Worm (Caenorhabditis elegans) whole organism, late embryonic: Measurements from ENCODE around the gene unc-41.

Experiments used
- K09A11.1 ChIP-seq: sonication (generic microtip); optimal IDR thresholded peaks from 2 replicates; lab custom pipeline; 2017; ENCODE audit warnings: antibody characterized with exemption, mild to moderate bottlenecking, missing genetic modification characterization, missing compliant biosample characterization; ENCODE audit not compliant: insufficient read depth
- ama-1 ChIP-seq: fragments of 150-350 bp; optimal IDR thresholded peaks from 2 replicates; lab custom pipeline; 2014
- ceh-2 ChIP-seq: sonication (generic microtip); optimal IDR thresholded peaks from 2 replicates; lab custom pipeline; 2016; ENCODE audit warnings: missing genotype, missing genetic modification characterization, missing compliant biosample characterization
- ceh-30 ChIP-seq: fragments of 150-350 bp; optimal IDR thresholded peaks from 2 replicates; lab custom pipeline; 2014; ENCODE audit warnings: missing biosample characterization, missing genetic modification characterization
- ceh-34 ChIP-seq: sonication (generic microtip); optimal IDR thresholded peaks from 2 replicates; lab custom pipeline; 2016; ENCODE audit warnings: mild to moderate bottlenecking, missing genetic modification characterization, missing compliant biosample characterization
- ceh-45 ChIP-seq: fragments of 200-800 bp; sonication (Bioruptor generic); IDR thresholded peaks from 2 replicates; pipeline ENCODE4 v1.3.6; 2022; ENCODE audit warnings: missing genetic modification reagents, missing genetic modification characterization, missing compliant biosample characterization
- che-1 ChIP-seq: sonication (generic microtip); optimal IDR thresholded peaks from 2 replicates; lab custom pipeline; 2016; ENCODE audit warnings: mild to moderate bottlenecking, missing genetic modification characterization, missing compliant biosample characterization
- elt-2 ChIP-seq: sonication (generic microtip); optimal IDR thresholded peaks from 2 replicates; lab custom pipeline; 2016; ENCODE audit warnings: missing genetic modification reagents, missing genetic modification characterization, missing compliant biosample characterization
- fax-1 ChIP-seq: sonication (generic microtip); optimal IDR thresholded peaks from 2 replicates; lab custom pipeline; 2016; ENCODE audit warnings: missing genotype, missing genetic modification characterization, missing compliant biosample characterization
- fkh-6 ChIP-seq: sonication (generic microtip); optimal IDR thresholded peaks from 2 replicates; lab custom pipeline; 2016; ENCODE audit warnings: missing genetic modification characterization, missing compliant biosample characterization
- gmeb-2 ChIP-seq: sonication (generic microtip); optimal IDR thresholded peaks from 2 replicates; lab custom pipeline; 2016; ENCODE audit warnings: missing genetic modification characterization, inconsistent platforms, missing compliant biosample characterization
- hlh-15 ChIP-seq: sonication (generic microtip); optimal IDR thresholded peaks from 2 replicates; lab custom pipeline; 2016; ENCODE audit warnings: missing genetic modification characterization, missing compliant biosample characterization
- hlh-30 ChIP-seq: sonication (generic microtip); optimal IDR thresholded peaks from 2 replicates; lab custom pipeline; 2017; ENCODE audit warnings: antibody characterized with exemption, missing genetic modification characterization, missing compliant biosample characterization; ENCODE audit not compliant: insufficient read depth
- npax-4 ChIP-seq: sonication (generic microtip); optimal IDR thresholded peaks from 2 replicates; lab custom pipeline; 2016; ENCODE audit warnings: missing genetic modification characterization, missing compliant biosample characterization
- odd-2 ChIP-seq: sonication (generic microtip); optimal IDR thresholded peaks from 2 replicates; lab custom pipeline; 2017; ENCODE audit warnings: antibody characterized with exemption, mild to moderate bottlenecking, missing genetic modification characterization, missing compliant biosample characterization
- pag-3 ChIP-seq: sonication (generic microtip); optimal IDR thresholded peaks from 2 replicates; lab custom pipeline; 2016; ENCODE audit warnings: missing compliant biosample characterization, missing genetic modification characterization, borderline replicate concordance
- pha-2 ChIP-seq: sonication (generic microtip); optimal IDR thresholded peaks from 2 replicates; lab custom pipeline; 2017; ENCODE audit warnings: mild to moderate bottlenecking, missing genetic modification characterization, missing compliant biosample characterization
- sdc-2 ChIP-seq: sonication (generic microtip); optimal IDR thresholded peaks from 2 replicates; lab custom pipeline; 2016; ENCODE audit warnings: missing genotype, missing genetic modification characterization, missing compliant biosample characterization
- sox-2 ChIP-seq: fragments of 200-800 bp; sonication (Bioruptor generic); IDR thresholded peaks from 2 replicates; pipeline ENCODE4 v1.3.6; 2022; ENCODE audit warnings: missing genetic modification reagents, missing genetic modification characterization, missing compliant biosample characterization
- tbx-2 ChIP-seq: sonication (generic microtip); optimal IDR thresholded peaks from 2 replicates; lab custom pipeline; 2016; ENCODE audit warnings: missing genetic modification characterization, missing compliant biosample characterization
- ttx-3 ChIP-seq: sonication (generic microtip); optimal IDR thresholded peaks from 2 replicates; lab custom pipeline; 2016; ENCODE audit warnings: missing genetic modification reagents, missing genetic modification characterization, missing compliant biosample characterization
- unc-86 ChIP-seq: sonication (generic microtip); optimal IDR thresholded peaks from 2 replicates; lab custom pipeline; 2016; ENCODE audit warnings: missing genetic modification characterization, missing compliant biosample characterization

unc-41 gene

ce11 chrV:9918410-9918809 lies 57.6 kb downstream of the unc-41 start, which contains the start of gene C50H2.5:
Gene C50H2.5, plus strand, starts transcription at chrV:9918710.
- TF ChIP-seq elt-2 (tag; lab: Kevin White, UChicago) = no peak
- no peak for TF ChIP-seq ceh-2 (tag; lab: Kevin White, UChicago)
- no peak for TF ChIP-seq fax-1 (tag; lab: Kevin White, UChicago)
- TF ChIP-seq sdc-2 (tag; lab: Kevin White, UChicago) = no peak
- TF ChIP-seq tbx-2 (tag; lab: Kevin White, UChicago) = no peak
- no peak for TF ChIP-seq ceh-45 (GFP tag; lab: Robert Waterston, UW)
- no peak for TF ChIP-seq sox-2
- TF ChIP-seq hlh-30 (tag; lab: Kevin White, UChicago) = no peak
- no peak for TF ChIP-seq pag-3 (tag; lab: Kevin White, UChicago)
- TF ChIP-seq gmeb-2 = no peak
- TF ChIP-seq pha-2 (tag; lab: Kevin White, UChicago) = no peak

- no peak for TF ChIP-seq K09A11.1 (tag; lab: Kevin White, UChicago)
- TF ChIP-seq fax-1 (tag; lab: Kevin White, UChicago) = no peak
- TF ChIP-seq hlh-15 (tag; lab: Kevin White, UChicago) = no peak
- TF ChIP-seq ama-1 (lab: Kevin White, UChicago) = no peak
- TF ChIP-seq unc-86 (tag; lab: Kevin White, UChicago) = no peak
- no peak for TF ChIP-seq che-1
- TF ChIP-seq gmeb-2 = no peak
- TF ChIP-seq npax-4 = no peak
- TF ChIP-seq ceh-34 (tag; lab: Kevin White, UChicago) = no peak
- no peak for TF ChIP-seq ceh-30 (tag; lab: Kevin White, UChicago)
- no peak for TF ChIP-seq odd-2
- TF ChIP-seq fkh-6 (tag; lab: Kevin White, UChicago) = no peak
- no peak for TF ChIP-seq sox-2
- no peak for TF ChIP-seq ttx-3 (tag; lab: Kevin White, UChicago)
Observed at ce11 chrV:9916665-9917064, 59.4 kb downstream of the unc-41 start, which contains the start of gene C50H2.4. Gene C50H2.4, plus strand, starts transcription at chrV:9916965.
